Fruit fly (Drosophila melanogaster): Measurements from ENCODE around the gene CG13248.
A peak's percentile ranks its signal among the peaks of the same experiment; 100 is the strongest.

DNA sequence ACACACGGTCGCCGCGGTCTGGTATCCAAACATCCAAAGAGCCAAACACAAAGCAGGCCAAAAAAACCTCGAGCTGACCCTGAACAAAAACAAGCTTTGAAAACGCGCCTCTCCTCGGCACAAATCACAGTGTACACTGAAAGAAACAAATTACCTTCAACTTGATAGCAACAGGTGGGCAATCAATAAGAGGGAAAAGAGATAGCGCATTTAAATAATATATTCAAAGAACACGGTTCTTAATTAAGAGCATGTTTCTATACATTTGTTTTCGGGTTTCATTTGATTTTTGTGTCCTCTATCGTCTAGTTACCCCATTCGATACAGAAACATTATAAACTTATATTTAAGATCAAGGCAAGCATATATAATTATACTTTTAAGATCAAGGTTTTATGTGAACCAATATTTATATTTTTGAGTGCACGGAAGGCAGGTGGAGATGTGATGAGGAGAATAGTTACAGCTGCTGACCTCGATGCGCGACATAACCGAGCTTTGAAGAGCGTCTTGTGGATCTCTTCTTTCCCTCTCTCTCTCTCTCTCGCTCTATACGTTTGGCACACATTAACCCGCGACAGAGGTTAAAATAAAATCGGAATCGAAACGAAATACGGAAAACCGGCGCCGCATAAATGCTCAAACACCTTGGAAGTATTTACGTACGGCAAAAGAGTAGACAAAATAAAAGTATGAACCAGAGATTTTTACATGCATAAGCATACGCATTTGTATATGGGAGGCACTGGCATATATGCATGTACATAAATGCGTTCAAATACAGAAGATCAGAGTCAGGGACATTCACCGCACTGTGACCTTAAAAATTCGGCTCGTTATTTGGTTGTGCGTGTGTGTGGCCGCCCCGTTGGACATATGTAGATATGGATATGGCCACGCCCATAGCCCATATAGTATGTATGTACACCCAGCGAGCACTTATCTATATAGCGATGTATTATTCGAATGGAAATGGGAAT lies 11.8 kb downstream of the CG13248 start:
- TF ChIP-seq h (GFP tag; optimal IDR thresholded peaks at IDR 0.05) (peak; percentile 76), ey (GFP tag; optimal IDR thresholded peaks at IDR 0.05) (peak; percentile 72), GATAd (GFP tag; optimal IDR thresholded peaks at IDR 0.05) (no peak), rgr (GFP tag; optimal IDR thresholded peaks at IDR 0.05) (peak; percentile 75), br (GFP tag; optimal IDR thresholded peaks at IDR 0.05) (peak; percentile 69), jim (GFP tag; optimal IDR thresholded peaks at IDR 0.05) (no peak), Abd-B (GFP tag; optimal IDR thresholded peaks at IDR 0.05) (no peak), usp (GFP tag; optimal IDR thresholded peaks at IDR 0.05) (no peak), Jra (GFP tag; optimal IDR thresholded peaks at IDR 0.05) (peak; percentile 17), pan (optimal IDR thresholded peaks at IDR 0.05) (no peak), OdsH (GFP tag; optimal IDR thresholded peaks at IDR 0.05) (peak; percentile 66), Dfd (GFP tag; optimal IDR thresholded peaks at IDR 0.05) (no peak), Hr83 (GFP tag; optimal IDR thresholded peaks at IDR 0.05; ENCODE audit: poor library complexity, severe bottlenecking) (no peak), HLH106 (tag; optimal IDR thresholded peaks at IDR 0.05) (peak; percentile 59)
